Worm (Caenorhabditis elegans) whole organism, young adult: Measurements from ENCODE around the gene srx-133.
"Not testable (repeated sequence)": the region's sequence is repeated elsewhere in the genome, so short reads cannot be mapped to it uniquely, and the experiment has no call there.

Source experiments
- B0336.3 ChIP-seq: fragments of 200-800 bp; sonication (Bioruptor generic); IDR thresholded peaks from 2 replicates; pipeline ENCODE4 v1.3.6; 2022; ENCODE audit warnings: missing genetic modification characterization, missing compliant biosample characterization
- F39B2.1 ChIP-seq: fragments of 200-800 bp; sonication (Bioruptor generic); IDR thresholded peaks from 2 replicates; pipeline ENCODE4 v1.3.6; 2022; ENCODE audit warnings: missing genetic modification reagents, missing genetic modification characterization, missing compliant biosample characterization
- ama-1 ChIP-seq, 3 experiments: fragments of 150-350 bp in 1 of 3; sonication (generic microtip) in 2 of 3; optimal IDR thresholded peaks; 2 replicates each; lab custom pipeline; 2014 to 2018; ENCODE audit warnings: missing biosample characterization in 2 of 3, missing genetic modification characterization in 2 of 3, missing genetic modification reagents in 2 of 3
- atf-7 ChIP-seq: sonication (generic microtip); optimal IDR thresholded peaks from 2 replicates; lab custom pipeline; 2017; ENCODE audit warnings: mild to moderate bottlenecking, missing genetic modification characterization, missing compliant biosample characterization
- ets-4 ChIP-seq: fragments of 200-800 bp; sonication (Bioruptor generic); optimal IDR thresholded peaks from 2 replicates; lab custom pipeline; 2018; ENCODE audit warnings: mild to moderate bottlenecking, missing genetic modification characterization, missing compliant biosample characterization
- lin-35 ChIP-seq, 3 experiments: fragments of 150-350 bp in 2 of 3; sonication (generic microtip) in 1 of 3; optimal IDR thresholded peaks; 2 replicates each; lab custom pipeline; 2014 to 2018; ENCODE audit warnings: missing biosample characterization in 3 of 3, missing genetic modification characterization in 3 of 3, missing genetic modification reagents in 3 of 3
- mel-28 ChIP-seq: sonication (generic microtip); optimal IDR thresholded peaks from 2 replicates; lab custom pipeline; 2016; ENCODE audit warnings: borderline replicate concordance, mild to moderate bottlenecking, missing genetic modification characterization, missing compliant biosample characterization
- ztf-25 ChIP-seq: fragments of 200-800 bp; sonication (Bioruptor generic); IDR thresholded peaks from 2 replicates; pipeline ENCODE4 v1.3.6; 2022; ENCODE audit warnings: missing genetic modification reagents, missing genetic modification characterization, missing compliant biosample characterization

- TF ChIP-seq ama-1 (optimal IDR thresholded peaks at IDR 0.05; lab: Kevin White, UChicago); ama-1 (GFP tag; optimal IDR thresholded peaks at IDR 0.05; lab: Kevin White, UChicago); ets-4; atf-7; B0336.3 (GFP tag; lab: Robert Waterston, UW); ztf-25 (GFP tag; lab: Robert Waterston, UW); lin-35 (GFP tag; optimal IDR thresholded peaks at IDR 0.05; lab: Kevin White, UChicago); mel-28 (tag; lab: Kevin White, UChicago); F39B2.1 (GFP tag; lab: Robert Waterston, UW): not testable (repeated sequence)
Measured at ce11 chrV:13868886-13869285, 20.4 kb downstream of the srx-133 start.
